Worm (Caenorhabditis elegans) whole organism, mixed stage, embryonic: ENCODE data around the gene lmtr-5.

ENCODE experiments used
- drap-1 ChIP-seq: fragments of 200-800 bp; sonication (Bioruptor generic); optimal IDR thresholded peaks from 3 replicates; lab custom pipeline; 2018; ENCODE audit warnings: mild to moderate bottlenecking, missing genetic modification characterization, missing compliant biosample characterization
- elt-1 ChIP-seq: sonication (generic microtip); optimal IDR thresholded peaks from 2 replicates; lab custom pipeline; 2017; ENCODE audit warnings: missing genetic modification characterization, mild to moderate bottlenecking, missing compliant biosample characterization, antibody characterized with exemption, moderate library complexity, borderline replicate concordance; ENCODE audit not compliant: insufficient read depth
- flh-1 ChIP-seq: fragments of 200-800 bp; sonication (Bioruptor generic); optimal IDR thresholded peaks from 2 replicates; lab custom pipeline; 2018; ENCODE audit warnings: mild to moderate bottlenecking, missing genetic modification characterization, moderate library complexity, missing compliant biosample characterization
- lsy-2 ChIP-seq: fragments of 150-350 bp; optimal IDR thresholded peaks from 2 replicates; lab custom pipeline; 2014; ENCODE audit warnings: missing biosample characterization, missing genetic modification characterization
- nhr-12 ChIP-seq: fragments of 150-350 bp; optimal IDR thresholded peaks from 2 replicates; lab custom pipeline; 2014; ENCODE audit warnings: missing biosample characterization, missing genetic modification characterization
- nhr-2 ChIP-seq: fragments of 150-350 bp; optimal IDR thresholded peaks from 2 replicates; lab custom pipeline; 2014; ENCODE audit warnings: missing biosample characterization, missing genetic modification characterization
- nhr-237 ChIP-seq: fragments of 150-350 bp; optimal IDR thresholded peaks from 2 replicates; lab custom pipeline; 2014; ENCODE audit warnings: missing biosample characterization, missing genetic modification characterization
- nhr-28 ChIP-seq: fragments of 150-350 bp; optimal IDR thresholded peaks from 2 replicates; lab custom pipeline; 2014; ENCODE audit warnings: missing biosample characterization, missing genetic modification characterization
- pha-4 ChIP-seq: fragments of 150-350 bp; optimal IDR thresholded peaks from 2 replicates; lab custom pipeline; 2018; ENCODE audit warnings: missing biosample characterization, missing genetic modification reagents, missing genetic modification characterization
- snpc-4 ChIP-seq: fragments of 150-350 bp; optimal IDR thresholded peaks from 2 replicates; lab custom pipeline; 2014; ENCODE audit warnings: missing biosample characterization, missing genetic modification characterization
- tbx-8 ChIP-seq: fragments of 200-800 bp; sonication (Bioruptor generic); optimal IDR thresholded peaks from 2 replicates; lab custom pipeline; 2018; ENCODE audit warnings: mild to moderate bottlenecking, missing genetic modification characterization, moderate library complexity, missing compliant biosample characterization
- unc-39 ChIP-seq: fragments of 150-350 bp; optimal IDR thresholded peaks from 2 replicates; lab custom pipeline; 2014; ENCODE audit warnings: missing biosample characterization, missing genetic modification characterization

ce11 chrIII:3171382-3171781, 12.1 kb upstream of the lmtr-5 start, which contains the start of gene R148.4:
- TF ChIP-seq unc-39 (tag; lab: Kevin White, UChicago) (no peak), nhr-12 (no peak), flh-1 (GFP tag; lab: Kevin White, UChicago) (no peak), pha-4 (no peak), nhr-237 (tag; lab: Kevin White, UChicago) (no peak), elt-1 (tag; lab: Kevin White, UChicago) (no peak), nhr-2 (tag; lab: Kevin White, UChicago) (no peak), lsy-2 (tag; lab: Kevin White, UChicago) (no peak), snpc-4 (tag; lab: Kevin White, UChicago) (no peak), drap-1 (GFP tag; lab: Kevin White, UChicago) (no peak), nhr-28 (tag; lab: Kevin White, UChicago) (no peak), tbx-8 (GFP tag; lab: Kevin White, UChicago) (no peak)
